ENCODE assay signal across 1 fruit fly cellular context in the genomic region with DNA sequence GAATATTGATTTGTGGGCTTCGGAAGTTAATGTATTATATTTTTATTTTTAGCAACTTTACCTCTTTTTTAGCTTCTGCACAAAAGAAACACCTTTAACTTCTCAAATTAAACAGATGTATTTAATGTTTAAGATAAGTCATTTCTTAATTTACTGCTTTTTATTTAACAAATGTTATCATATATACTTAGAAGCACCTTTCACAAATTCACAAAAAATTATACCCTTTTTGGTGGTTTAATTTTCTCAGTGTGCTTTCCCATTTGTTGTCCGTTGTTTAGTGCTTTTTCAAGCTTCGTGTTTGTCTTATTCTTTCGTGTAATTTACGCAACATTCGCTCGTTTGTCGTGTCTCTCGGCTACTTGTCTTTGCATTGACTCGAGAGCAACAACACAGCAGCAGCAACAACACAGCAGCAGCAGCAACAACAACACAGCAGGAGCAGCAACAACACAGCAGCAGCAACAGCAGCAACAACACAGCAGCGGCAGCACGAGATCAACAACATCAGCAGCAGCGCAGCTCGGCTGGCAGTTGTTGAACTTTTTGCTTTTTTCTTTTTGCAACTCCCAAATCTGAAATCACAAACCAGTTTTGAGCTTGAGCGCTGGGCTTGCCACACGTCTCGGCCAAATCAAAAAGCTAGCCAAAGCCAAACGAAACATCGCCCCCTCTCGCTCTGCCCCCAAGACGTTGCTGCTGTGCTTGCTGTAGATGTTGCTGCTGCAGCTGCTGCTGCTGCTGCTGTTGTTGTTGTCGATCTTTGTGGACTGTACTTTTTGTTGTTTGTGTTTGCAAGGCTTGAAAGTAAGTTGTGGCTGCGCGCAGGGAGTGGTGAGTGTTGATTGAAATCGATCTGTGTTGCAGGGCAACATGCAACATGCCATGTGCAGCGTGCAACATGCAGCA.
TF ChIP-seq lines count a peak whose summit lies in the region.

No protein-coding gene starts in this region.

TF ChIP-seq in whole organism, embryonic, 481 proteins besides CTCF, POLR2A, EP300 and RAD21 (continued from another document and continues in another):
- peak; percentile 67 for TF ChIP-seq fd96Cb (tag; optimal IDR thresholded peaks at IDR 0.05; lab: Kevin White, UChicago)
- TF ChIP-seq Myb (GFP tag; optimal IDR thresholded peaks at IDR 0.05; lab: Kevin White, UChicago), result no peak
- TF ChIP-seq Oli (tag; optimal IDR thresholded peaks at IDR 0.05; lab: Kevin White, UChicago), result no peak
- no peak for TF ChIP-seq CG11456 (GFP tag; IDR thresholded peaks at IDR 0.05; lab: Robert Waterston, UW)
- TF ChIP-seq CG14860 (GFP tag; IDR thresholded peaks at IDR 0.05; lab: Robert Waterston, UW; ENCODE audit: partially characterized antibody), result no peak
- no peak for TF ChIP-seq CG14667 (GFP tag; IDR thresholded peaks at IDR 0.05; lab: Robert Waterston, UW)
- TF ChIP-seq cg (GFP tag; optimal IDR thresholded peaks at IDR 0.05; lab: Kevin White, UChicago), result no peak
- 0 out of 2 replicates have a peak, but pooled peaks have one; percentile 5 for TF ChIP-seq Poxn (GFP tag; IDR thresholded peaks at IDR 0.05; lab: Robert Waterston, UW)
- no peak for TF ChIP-seq ftz-f1 (GFP tag; optimal IDR thresholded peaks at IDR 0.05; lab: Kevin White, UChicago)
- TF ChIP-seq sug (tag; optimal IDR thresholded peaks at IDR 0.05; lab: Kevin White, UChicago), result no peak
- TF ChIP-seq dmrt11E (tag; optimal IDR thresholded peaks at IDR 0.05; lab: Kevin White, UChicago), result no peak
- TF ChIP-seq CG6654 (GFP tag; optimal IDR thresholded peaks at IDR 0.05; lab: Kevin White, UChicago), result no peak
- TF ChIP-seq CG7556 (GFP tag; optimal IDR thresholded peaks at IDR 0.05; lab: Kevin White, UChicago), result peak; percentile 29
- no peak for TF ChIP-seq CG10654 (GFP tag; optimal IDR thresholded peaks at IDR 0.05; lab: Kevin White, UChicago)
- no peak for TF ChIP-seq fru (optimal IDR thresholded peaks at IDR 0.05; lab: Kevin White, UChicago)
- TF ChIP-seq pho (GFP tag; optimal IDR thresholded peaks at IDR 0.05; lab: Kevin White, UChicago), result no peak
- TF ChIP-seq CG18476 (GFP tag; optimal IDR thresholded peaks at IDR 0.05; lab: Kevin White, UChicago), result peak; percentile 36
- TF ChIP-seq eyg (GFP tag; optimal IDR thresholded peaks at IDR 0.05; lab: Kevin White, UChicago), result no peak
- no peak for TF ChIP-seq pb (GFP tag; optimal IDR thresholded peaks at IDR 0.05; lab: Kevin White, UChicago)
- TF ChIP-seq HmgZ (tag; optimal IDR thresholded peaks at IDR 0.05; lab: Kevin White, UChicago), result no peak
- TF ChIP-seq zen (tag; optimal IDR thresholded peaks at IDR 0.05; lab: Kevin White, UChicago), result no peak
- TF ChIP-seq CrebB (tag; optimal IDR thresholded peaks at IDR 0.05; lab: Kevin White, UChicago), result no peak
- TF ChIP-seq chm (GFP tag; IDR thresholded peaks at IDR 0.05; lab: Robert Waterston, UW), result no peak
- 0 out of 3 replicates have a peak, but pooled peaks have one; percentile 16 for TF ChIP-seq jigr1 (GFP tag; IDR thresholded peaks at IDR 0.05; lab: Robert Waterston, UW)
- no peak for TF ChIP-seq HLHmδ (GFP tag; optimal IDR thresholded peaks at IDR 0.05; lab: Kevin White, UChicago)
- no peak for TF ChIP-seq CkIIα-i1 (GFP tag; IDR thresholded peaks at IDR 0.05; lab: Robert Waterston, UW)
- no peak for TF ChIP-seq CG1233 (GFP tag; optimal IDR thresholded peaks at IDR 0.05; lab: Kevin White, UChicago)
- TF ChIP-seq gcm (GFP tag; optimal IDR thresholded peaks at IDR 0.05; lab: Kevin White, UChicago), result no peak
- TF ChIP-seq CG11723 (GFP tag; optimal IDR thresholded peaks at IDR 0.05; lab: Kevin White, UChicago), result no peak
- no peak for TF ChIP-seq CG10321 (GFP tag; IDR thresholded peaks at IDR 0.05; lab: Robert Waterston, UW)
- no peak for TF ChIP-seq Hand (GFP tag; optimal IDR thresholded peaks at IDR 0.05; lab: Kevin White, UChicago)
- no peak for TF ChIP-seq btn (GFP tag; optimal IDR thresholded peaks at IDR 0.05; lab: Kevin White, UChicago)
- TF ChIP-seq CG13775 (GFP tag; optimal IDR thresholded peaks at IDR 0.05; lab: Kevin White, UChicago), result no peak
- TF ChIP-seq D19A (tag; optimal IDR thresholded peaks at IDR 0.05; lab: Kevin White, UChicago), result peak; percentile 33
- TF ChIP-seq psq (GFP tag; optimal IDR thresholded peaks at IDR 0.05; lab: Kevin White, UChicago), result no peak
- no peak for TF ChIP-seq D19B (GFP tag; optimal IDR thresholded peaks at IDR 0.05; lab: Kevin White, UChicago)
- no peak for TF ChIP-seq onecut (GFP tag; IDR thresholded peaks at IDR 0.05; lab: Robert Waterston, UW)
- TF ChIP-seq B-H1 (GFP tag; IDR thresholded peaks at IDR 0.05; lab: Robert Waterston, UW), result 0 out of 3 replicates have a peak, but pooled peaks have one; percentile 28
- peak; percentile 47 for TF ChIP-seq sisA (GFP tag; IDR thresholded peaks at IDR 0.05; lab: Robert Waterston, UW)
- no peak for TF ChIP-seq crp (GFP tag; optimal IDR thresholded peaks at IDR 0.05; lab: Kevin White, UChicago)
- TF ChIP-seq CG17385 (GFP tag; optimal IDR thresholded peaks at IDR 0.05; lab: Kevin White, UChicago), result no peak
- peak; percentile 27 for TF ChIP-seq Jarid2 (GFP tag; optimal IDR thresholded peaks at IDR 0.05; lab: Kevin White, UChicago)
- peak; percentile 81 for TF ChIP-seq CG17359 (tag; optimal IDR thresholded peaks at IDR 0.05; lab: Kevin White, UChicago)
- TF ChIP-seq CG16779 (GFP tag; IDR thresholded peaks at IDR 0.05; lab: Robert Waterston, UW), result no peak
- TF ChIP-seq gro (GFP tag; optimal IDR thresholded peaks at IDR 0.05; lab: Kevin White, UChicago), result no peak
- no peak for TF ChIP-seq sob (GFP tag; IDR thresholded peaks at IDR 0.05; lab: Robert Waterston, UW)
- TF ChIP-seq her (GFP tag; optimal IDR thresholded peaks at IDR 0.05; lab: Kevin White, UChicago), result no peak
- no peak for TF ChIP-seq Sin3A (optimal IDR thresholded peaks at IDR 0.05; lab: Kevin White, UChicago)
- TF ChIP-seq wdn (GFP tag; IDR thresholded peaks at IDR 0.05; lab: Robert Waterston, UW), result no peak
- no peak for TF ChIP-seq toy (GFP tag; IDR thresholded peaks at IDR 0.05; lab: Robert Waterston, UW)
- TF ChIP-seq CG10209 (GFP tag; optimal IDR thresholded peaks at IDR 0.05; lab: Kevin White, UChicago), result no peak
- peak; percentile 24 for TF ChIP-seq CG4820 (GFP tag; optimal IDR thresholded peaks at IDR 0.05; lab: Kevin White, UChicago)
- no peak for TF ChIP-seq hkb (optimal IDR thresholded peaks at IDR 0.05; lab: Kevin White, UChicago)
- TF ChIP-seq hkb (GFP tag; IDR thresholded peaks at IDR 0.05; lab: Robert Waterston, UW), result no peak
- TF ChIP-seq chinmo (GFP tag; IDR thresholded peaks at IDR 0.05; lab: Robert Waterston, UW; ENCODE audit: partially characterized antibody), result peak; percentile 77; the same call in 3 of the 4 replicates
- peak; percentile 41 for TF ChIP-seq Blimp-1 (GFP tag; optimal IDR thresholded peaks at IDR 0.05; lab: Kevin White, UChicago)
- no peak for TF ChIP-seq CG8478 (optimal IDR thresholded peaks at IDR 0.05; lab: Kevin White, UChicago)
- 0 out of 3 replicates have a peak, but pooled peaks have one; percentile 42 for TF ChIP-seq ase (GFP tag; IDR thresholded peaks at IDR 0.05; lab: Robert Waterston, UW)
- no peak for TF ChIP-seq lmd (GFP tag; IDR thresholded peaks at IDR 0.05; lab: Robert Waterston, UW)
- peak; percentile 34 for TF ChIP-seq Drgx (GFP tag; IDR thresholded peaks at IDR 0.05; lab: Robert Waterston, UW)
- no peak for TF ChIP-seq sd (tag; optimal IDR thresholded peaks at IDR 0.05; lab: Kevin White, UChicago)
- TF ChIP-seq vnd (GFP tag; IDR thresholded peaks at IDR 0.05; lab: Robert Waterston, UW; ENCODE audit: partially characterized antibody), result no peak
- TF ChIP-seq ranshi (GFP tag; IDR thresholded peaks at IDR 0.05; lab: Robert Waterston, UW), result peak; percentile 55; the same call in 1 of the 2 replicates
- TF ChIP-seq ash1 (GFP tag; optimal IDR thresholded peaks at IDR 0.05; lab: Kevin White, UChicago), result no peak
- no peak for TF ChIP-seq CG32532 (GFP tag; IDR thresholded peaks at IDR 0.05; lab: Robert Waterston, UW)
- no peak for TF ChIP-seq CG13894 (tag; optimal IDR thresholded peaks at IDR 0.05; lab: Kevin White, UChicago)
- no peak for TF ChIP-seq ewg (GFP tag; optimal IDR thresholded peaks at IDR 0.05; lab: Kevin White, UChicago)
- no peak for TF ChIP-seq CG10431 (GFP tag; optimal IDR thresholded peaks at IDR 0.05; lab: Kevin White, UChicago)
- TF ChIP-seq CG10462 (GFP tag; optimal IDR thresholded peaks at IDR 0.05; lab: Kevin White, UChicago), result no peak
- TF ChIP-seq tgo (GFP tag; IDR thresholded peaks at IDR 0.05; lab: Robert Waterston, UW), result peak; percentile 13; the same call in 1 of the 3 replicates
- peak; percentile 57 for TF ChIP-seq CG18599 (GFP tag; optimal IDR thresholded peaks at IDR 0.05; lab: Kevin White, UChicago)
- no peak for TF ChIP-seq CHES-1-like (GFP tag; optimal IDR thresholded peaks at IDR 0.05; lab: Kevin White, UChicago)
- TF ChIP-seq lilli (GFP tag; optimal IDR thresholded peaks at IDR 0.05; lab: Kevin White, UChicago), result no peak
- no peak for TF ChIP-seq CG13624 (GFP tag; optimal IDR thresholded peaks at IDR 0.05; lab: Kevin White, UChicago)
- no peak for TF ChIP-seq CG30020 (tag; optimal IDR thresholded peaks at IDR 0.05; lab: Kevin White, UChicago)
- no peak for TF ChIP-seq ro (GFP tag; IDR thresholded peaks at IDR 0.05; lab: Robert Waterston, UW)
- TF ChIP-seq Dek (tag; optimal IDR thresholded peaks at IDR 0.05; lab: Kevin White, UChicago), result no peak
- no peak for TF ChIP-seq klu (GFP tag; IDR thresholded peaks at IDR 0.05; lab: Robert Waterston, UW)
- no peak for TF ChIP-seq CG15073 (GFP tag; optimal IDR thresholded peaks at IDR 0.05; lab: Kevin White, UChicago)
- TF ChIP-seq CG13287 (GFP tag; IDR thresholded peaks at IDR 0.05; lab: Robert Waterston, UW; ENCODE audit: partially characterized antibody), result no peak
- TF ChIP-seq CG14710 (tag; optimal IDR thresholded peaks at IDR 0.05; lab: Kevin White, UChicago), result no peak
- no peak for TF ChIP-seq CG32772 (GFP tag; IDR thresholded peaks at IDR 0.05; lab: Robert Waterston, UW)
- no peak for TF ChIP-seq CG10565 (GFP tag; optimal IDR thresholded peaks at IDR 0.05; lab: Kevin White, UChicago)
- TF ChIP-seq Dfd (GFP tag; optimal IDR thresholded peaks at IDR 0.05; lab: Kevin White, UChicago), result peak in 1 of 2 experiments; percentile 87
- TF ChIP-seq CG14014 (GFP tag; IDR thresholded peaks at IDR 0.05; lab: Robert Waterston, UW), result no peak
- no peak for TF ChIP-seq CG6813 (GFP tag; optimal IDR thresholded peaks at IDR 0.05; lab: Kevin White, UChicago)
- no peak for TF ChIP-seq Mes4 (GFP tag; optimal IDR thresholded peaks at IDR 0.05; lab: Kevin White, UChicago)
- no peak for TF ChIP-seq Chrac-16 (GFP tag; optimal IDR thresholded peaks at IDR 0.05; lab: Kevin White, UChicago)
- TF ChIP-seq HHEX (GFP tag; optimal IDR thresholded peaks at IDR 0.05; lab: Kevin White, UChicago), result peak; percentile 33
- peak; percentile 77 for TF ChIP-seq Deaf1 (tag; optimal IDR thresholded peaks at IDR 0.05; lab: Kevin White, UChicago)
- no peak for TF ChIP-seq Optix (GFP tag; IDR thresholded peaks at IDR 0.05; lab: Robert Waterston, UW)
- no peak for TF ChIP-seq CG9876 (GFP tag; optimal IDR thresholded peaks at IDR 0.05; lab: Kevin White, UChicago)
- TF ChIP-seq CG12104 (GFP tag; optimal IDR thresholded peaks at IDR 0.05; lab: Kevin White, UChicago), result peak; percentile 31
- TF ChIP-seq Aef1 (GFP tag; IDR thresholded peaks at IDR 0.05; lab: Robert Waterston, UW), result peak; percentile 58; the same call in 2 of the 3 replicates
- TF ChIP-seq H2.0 (GFP tag; IDR thresholded peaks at IDR 0.05; lab: Robert Waterston, UW), result no peak
- TF ChIP-seq CG4617 (GFP tag; optimal IDR thresholded peaks at IDR 0.05; lab: Kevin White, UChicago; ENCODE audit: borderline replicate concordance), result no peak
- peak; percentile 16 for TF ChIP-seq scrt (GFP tag; optimal IDR thresholded peaks at IDR 0.05; lab: Kevin White, UChicago)
- no peak for TF ChIP-seq Atf3 (GFP tag; optimal IDR thresholded peaks at IDR 0.05; lab: Kevin White, UChicago)
- no peak for TF ChIP-seq seq (GFP tag; IDR thresholded peaks at IDR 0.05; lab: Robert Waterston, UW)
- no peak for TF ChIP-seq CG7963 (GFP tag; IDR thresholded peaks at IDR 0.05; lab: Robert Waterston, UW; ENCODE audit: partially characterized antibody)
- no peak for TF ChIP-seq Dll (GFP tag; IDR thresholded peaks at IDR 0.05; lab: Robert Waterston, UW; ENCODE audit: partially characterized antibody)
- peak; percentile 25; the same call in 1 of the 2 replicates for TF ChIP-seq Rx (GFP tag; IDR thresholded peaks at IDR 0.05; lab: Robert Waterston, UW)
- no peak for TF ChIP-seq CG7372 (GFP tag; IDR thresholded peaks at IDR 0.05; lab: Robert Waterston, UW)
- TF ChIP-seq ci (GFP tag; IDR thresholded peaks at IDR 0.05; lab: Robert Waterston, UW), result peak; percentile 30; the same call in 2 of the 3 replicates
- no peak for TF ChIP-seq CG2202 (tag; optimal IDR thresholded peaks at IDR 0.05; lab: Kevin White, UChicago)
- no peak for TF ChIP-seq Dref (GFP tag; IDR thresholded peaks at IDR 0.05; lab: Robert Waterston, UW)
- peak; percentile 67 for TF ChIP-seq CG14441 (GFP tag; IDR thresholded peaks at IDR 0.05; lab: Robert Waterston, UW)
- TF ChIP-seq Oaz (GFP tag; IDR thresholded peaks at IDR 0.05; lab: Robert Waterston, UW), result no peak
- TF ChIP-seq ab (GFP tag; optimal IDR thresholded peaks at IDR 0.05; lab: Kevin White, UChicago), result no peak
- no peak for TF ChIP-seq prd (optimal IDR thresholded peaks at IDR 0.05; lab: Kevin White, UChicago)
- no peak for TF ChIP-seq prd (GFP tag; IDR thresholded peaks at IDR 0.05; lab: Robert Waterston, UW)
- TF ChIP-seq Dp (GFP tag; optimal IDR thresholded peaks at IDR 0.05; lab: Kevin White, UChicago), result no peak
- TF ChIP-seq Trl (optimal IDR thresholded peaks at IDR 0.05; lab: Kevin White, UChicago), result no peak
- TF ChIP-seq Trl (GFP tag; optimal IDR thresholded peaks at IDR 0.05; lab: Kevin White, UChicago), result no peak
- no peak for TF ChIP-seq sim (GFP tag; IDR thresholded peaks at IDR 0.05; lab: Robert Waterston, UW)
- TF ChIP-seq maf-S (GFP tag; optimal IDR thresholded peaks at IDR 0.05; lab: Kevin White, UChicago), result no peak
- TF ChIP-seq amos (GFP tag; IDR thresholded peaks at IDR 0.05; lab: Robert Waterston, UW; ENCODE audit: partially characterized antibody), result no peak
- TF ChIP-seq CG12071 (GFP tag; optimal IDR thresholded peaks at IDR 0.05; lab: Kevin White, UChicago), result no peak
- TF ChIP-seq CG10267 (tag; optimal IDR thresholded peaks at IDR 0.05; lab: Kevin White, UChicago), result peak; percentile 25
- no peak for TF ChIP-seq CG42726 (GFP tag; IDR thresholded peaks at IDR 0.05; lab: Robert Waterston, UW; ENCODE audit: partially characterized antibody)
- no peak for TF ChIP-seq grn (GFP tag; optimal IDR thresholded peaks at IDR 0.05; lab: Kevin White, UChicago)
- TF ChIP-seq trem (tag; optimal IDR thresholded peaks at IDR 0.05; lab: Kevin White, UChicago), result no peak
- no peak for TF ChIP-seq Dip2 (GFP tag; IDR thresholded peaks at IDR 0.05; lab: Robert Waterston, UW)
- TF ChIP-seq unpg (GFP tag; optimal IDR thresholded peaks at IDR 0.05; lab: Kevin White, UChicago), result peak; percentile 45
